Fruit fly (Drosophila melanogaster) whole organism: Measurements from ENCODE around the gene RIOK2.

Experiments used
- CG8478 ChIP-seq: fragments of >200 bp; optimal IDR thresholded peaks from 2 replicates; lab custom pipeline; 2018; ENCODE audit warnings: inconsistent platforms
- Dll ChIP-seq: fragments of >200 bp; optimal IDR thresholded peaks from 2 replicates; lab custom pipeline; 2017
- EcR ChIP-seq, 2 experiments: fragments of >200 bp; optimal IDR thresholded peaks; 2 replicates each; lab custom pipeline; 2017; ENCODE audit warnings: missing biosample characterization in 2 of 2, missing genetic modification characterization in 2 of 2, missing genetic modification reagents in 2 of 2
- pan ChIP-seq: fragments of >200 bp; optimal IDR thresholded peaks from 2 replicates; lab custom pipeline; 2017
- psq ChIP-seq: fragments of >200 bp; optimal IDR thresholded peaks from 2 replicates; lab custom pipeline; 2017
- usp ChIP-seq: fragments of >200 bp; optimal IDR thresholded peaks from 2 replicates; lab custom pipeline; 2017; ENCODE audit warnings: missing biosample characterization, missing genetic modification characterization, mixed read lengths

Gene RIOK2

dm6 chr3R:25273537-25273936 is 7.9 kb downstream of the RIOK2 start, which contains the start of gene CG11878:
TSS of gene CG11878 (plus strand) at chr3R:25273837.
- no peak for TF ChIP-seq CG8478 (lab: Kevin White, UChicago)
- TF ChIP-seq usp (GFP tag; lab: Kevin White, UChicago) = no peak
- no peak for TF ChIP-seq EcR (GFP tag; optimal IDR thresholded peaks at IDR 0.05; lab: Kevin White, UChicago)
- TF ChIP-seq psq (lab: Kevin White, UChicago) = no peak
- no peak for TF ChIP-seq Dll (lab: Kevin White, UChicago)
- TF ChIP-seq pan (lab: Kevin White, UChicago) = no peak

DNA sequence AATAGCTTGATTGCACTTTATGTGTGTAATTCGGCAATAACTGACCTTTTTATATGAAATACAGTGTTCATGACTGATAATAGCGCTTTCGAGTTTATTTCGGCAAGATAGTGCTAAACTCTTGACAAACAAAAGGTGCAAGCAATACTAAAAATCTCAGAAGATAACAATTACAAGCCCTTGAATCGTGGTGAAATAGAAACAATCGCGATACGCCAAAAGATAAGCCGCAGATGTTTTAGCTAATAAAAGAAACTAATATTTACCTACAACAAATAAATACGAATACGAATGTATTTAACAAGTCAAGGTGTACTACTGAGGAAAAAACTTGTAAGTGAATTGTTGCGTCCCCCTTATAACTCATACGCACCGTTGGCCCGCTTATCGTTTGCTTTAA is 9.6 kb downstream of the RIOK2 start:
- TF ChIP-seq Dll (lab: Kevin White, UChicago) (no peak), usp (GFP tag; lab: Kevin White, UChicago) (no peak), psq (lab: Kevin White, UChicago) (no peak), pan (lab: Kevin White, UChicago) (no peak), EcR (GFP tag; optimal IDR thresholded peaks at IDR 0.05; lab: Kevin White, UChicago) (no peak), CG8478 (lab: Kevin White, UChicago) (no peak)

dm6 chr3R:25277112-25277511 is 11.5 kb downstream of the RIOK2 start, which contains the start of gene CG10513:
TSS of gene CG10513 (minus strand) at chr3R:25277212.
- no peak for TF ChIP-seq psq (lab: Kevin White, UChicago)
- no peak for TF ChIP-seq pan (lab: Kevin White, UChicago)
- no peak for TF ChIP-seq Dll (lab: Kevin White, UChicago)
- TF ChIP-seq usp (GFP tag; lab: Kevin White, UChicago) = no peak
- no peak for TF ChIP-seq EcR (GFP tag; optimal IDR thresholded peaks at IDR 0.05; lab: Kevin White, UChicago)
- no peak for TF ChIP-seq CG8478 (lab: Kevin White, UChicago)

- TF ChIP-seq CG8478 (lab: Kevin White, UChicago) = no peak
- no peak for TF ChIP-seq Dll (lab: Kevin White, UChicago)
- TF ChIP-seq usp (GFP tag; lab: Kevin White, UChicago) = no peak
- no peak for TF ChIP-seq pan (lab: Kevin White, UChicago)
- TF ChIP-seq EcR (GFP tag; optimal IDR thresholded peaks at IDR 0.05; lab: Kevin White, UChicago) = no peak
Measured at dm6 chr3R:25279796-25280350, 14.2 kb downstream of the RIOK2 start, which contains the start of gene CG10514. TSS of gene CG10514 (minus strand) at chr3R:25279846.

DNA sequence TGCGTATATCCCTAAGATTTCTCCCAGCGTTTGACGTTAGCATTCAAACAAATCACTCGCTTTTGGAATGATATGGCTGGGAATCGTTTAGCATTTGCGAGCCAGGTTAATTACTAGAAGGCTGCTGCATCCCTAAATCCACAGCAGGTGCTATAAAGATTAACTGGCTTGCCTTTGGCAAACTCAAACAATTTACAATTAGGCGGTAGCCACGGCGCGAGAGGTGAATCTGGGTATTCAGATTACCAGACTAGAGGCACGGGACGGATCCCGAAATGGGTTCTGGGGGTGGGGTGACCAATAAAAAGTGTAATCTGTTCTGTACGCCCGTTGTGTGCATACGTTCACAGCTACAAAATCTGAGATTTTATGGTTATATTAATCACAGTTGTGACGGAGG is 15.5 kb downstream of the RIOK2 start, which contains the start of gene CG11892:
TSS of gene CG11892 (plus strand) at position 384 of the 400 bp plus-strand sequence.
- TF ChIP-seq pan (lab: Kevin White, UChicago) (no peak), Dll (lab: Kevin White, UChicago) (no peak), usp (GFP tag; lab: Kevin White, UChicago) (no peak), psq (lab: Kevin White, UChicago) (no peak), CG8478 (lab: Kevin White, UChicago) (no peak), EcR (GFP tag; optimal IDR thresholded peaks at IDR 0.05; lab: Kevin White, UChicago) (no peak)

DNA sequence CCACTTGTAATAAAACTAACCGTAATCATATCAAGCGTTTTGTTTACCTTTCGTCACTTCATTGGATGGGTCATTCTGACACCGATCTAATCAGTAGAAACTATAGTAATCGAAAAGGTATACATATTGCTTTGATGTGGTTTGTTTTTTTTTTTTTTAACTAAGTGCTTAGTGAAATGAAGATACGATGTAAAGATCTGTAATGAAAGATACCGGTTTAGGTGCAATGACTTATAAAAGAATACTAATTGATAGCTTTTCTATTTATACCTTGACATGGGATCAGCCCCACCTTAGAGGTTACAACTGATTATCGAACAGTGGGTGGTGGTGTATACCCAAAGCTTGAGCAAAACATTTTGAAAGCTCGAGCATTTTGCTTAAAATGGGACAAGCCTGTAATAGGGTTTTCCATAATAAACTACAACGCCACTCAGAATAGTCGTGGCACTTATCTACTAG is 17.6 kb downstream of the RIOK2 start, which contains the start of gene CG31300:
TSS of gene CG31300 (plus strand) at position 412 of the 462 bp plus-strand sequence.
- no peak for TF ChIP-seq psq (lab: Kevin White, UChicago)
- no peak for TF ChIP-seq pan (lab: Kevin White, UChicago)
- TF ChIP-seq EcR (GFP tag; optimal IDR thresholded peaks at IDR 0.05; lab: Kevin White, UChicago) = no peak
- no peak for TF ChIP-seq usp (GFP tag; lab: Kevin White, UChicago)
- TF ChIP-seq CG8478 (lab: Kevin White, UChicago) = no peak
- TF ChIP-seq Dll (lab: Kevin White, UChicago) = no peak

dm6 chr3R:25285173-25285572 is 19.5 kb downstream of the RIOK2 start, which contains the start of gene CG31104:
TSS of gene CG31104 (plus strand) at chr3R:25285473.
- no peak for TF ChIP-seq CG8478 (lab: Kevin White, UChicago)
- TF ChIP-seq usp (GFP tag; lab: Kevin White, UChicago) = no peak
- TF ChIP-seq pan (lab: Kevin White, UChicago) = no peak
- TF ChIP-seq psq (lab: Kevin White, UChicago) = no peak
- TF ChIP-seq EcR (GFP tag; optimal IDR thresholded peaks at IDR 0.05; lab: Kevin White, UChicago) = no peak
- no peak for TF ChIP-seq Dll (lab: Kevin White, UChicago)

DNA sequence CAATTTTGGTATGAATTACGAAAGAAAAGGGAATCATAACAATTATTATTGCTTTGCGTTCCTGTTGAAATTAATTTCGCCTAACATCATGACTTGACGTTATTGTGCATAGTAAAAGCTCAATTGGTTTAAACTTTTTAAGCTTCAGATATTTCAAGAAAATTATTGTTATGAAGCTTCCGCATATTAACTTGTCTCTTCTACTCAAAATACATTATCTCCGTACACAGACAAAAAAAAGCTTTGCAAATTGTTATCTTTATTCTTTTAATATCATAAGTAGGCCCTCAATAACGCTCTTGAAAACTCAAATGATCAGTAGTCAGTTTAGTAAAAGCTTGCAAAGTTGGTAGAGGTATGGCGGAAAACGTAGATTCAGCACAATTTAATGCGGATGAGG is 21.5 kb downstream of the RIOK2 start, which contains the start of gene CG13658:
TSS of gene CG13658 (plus strand) at position 347 of the 400 bp plus-strand sequence.
- TF ChIP-seq psq (lab: Kevin White, UChicago) = no peak
- TF ChIP-seq Dll (lab: Kevin White, UChicago) = no peak
- no peak for TF ChIP-seq pan (lab: Kevin White, UChicago)
- TF ChIP-seq EcR (GFP tag; optimal IDR thresholded peaks at IDR 0.05; lab: Kevin White, UChicago) = no peak
- TF ChIP-seq CG8478 (lab: Kevin White, UChicago) = no peak
- TF ChIP-seq usp (GFP tag; lab: Kevin White, UChicago) = no peak

- TF ChIP-seq Dll (lab: Kevin White, UChicago) (no peak), CG8478 (lab: Kevin White, UChicago) (no peak), psq (lab: Kevin White, UChicago) (no peak), usp (GFP tag; lab: Kevin White, UChicago) (no peak), EcR (GFP tag; optimal IDR thresholded peaks at IDR 0.05; lab: Kevin White, UChicago) (no peak), pan (lab: Kevin White, UChicago) (no peak)
Measured at dm6 chr3R:25289589-25289988, 23.9 kb downstream of the RIOK2 start, which contains the start of gene CG11893. TSS of gene CG11893 (plus strand) at chr3R:25289889.

dm6 chr3R:25292864-25293284 is 27.2 kb downstream of the RIOK2 start, which contains the start of gene CG31098:
TSS of gene CG31098 (minus strand) at chr3R:25292977.
- TF ChIP-seq CG8478 (lab: Kevin White, UChicago) (no peak), Dll (lab: Kevin White, UChicago) (no peak), EcR (GFP tag; optimal IDR thresholded peaks at IDR 0.05; lab: Kevin White, UChicago) (no peak), usp (GFP tag; lab: Kevin White, UChicago) (no peak), pan (lab: Kevin White, UChicago) (no peak), psq (lab: Kevin White, UChicago) (no peak)
